Fruit fly (Drosophila melanogaster): ENCODE data around the gene CG7102.
A peak's percentile ranks its signal among the peaks of the same experiment; 100 is the strongest.

Gene CG7102

DNA sequence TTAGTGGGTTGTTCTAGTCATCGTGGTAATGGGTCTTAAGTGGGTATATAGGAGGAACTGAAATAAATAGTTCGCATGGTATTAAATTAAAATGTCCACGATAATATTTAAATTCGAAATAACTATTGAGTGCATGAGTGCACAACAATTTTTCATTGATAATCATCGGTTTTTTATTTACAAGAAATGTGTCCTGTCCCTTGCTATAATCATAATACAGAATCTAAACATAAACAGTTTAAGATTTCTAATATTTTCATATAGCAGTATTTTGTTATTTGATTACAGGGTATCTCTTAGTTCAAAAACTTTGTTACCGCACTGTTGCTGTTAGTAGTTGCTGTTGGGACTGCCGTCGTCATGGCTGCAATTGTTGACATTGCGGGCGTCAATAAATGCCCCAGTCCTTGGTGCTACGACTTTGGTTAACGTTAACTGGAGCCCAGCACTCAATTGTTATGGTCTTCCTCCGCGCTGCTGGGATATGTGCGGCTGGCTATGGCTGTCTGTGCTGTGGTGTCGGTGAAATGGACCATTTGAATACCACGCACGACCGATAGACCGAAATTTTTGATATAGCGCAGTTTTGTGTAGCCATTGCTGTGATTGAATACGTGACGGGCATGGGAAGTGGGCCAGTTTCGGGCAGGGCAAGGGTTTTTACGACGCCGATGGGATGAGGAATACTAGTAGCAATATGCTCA, 15.3 kb downstream of the CG7102 start:
- TF ChIP-seq CG9705 (GFP tag; optimal IDR thresholded peaks at IDR 0.05) (no peak), sv (GFP tag; optimal IDR thresholded peaks at IDR 0.05) (peak; percentile 17)

dm6 chr2L:7871332-7871731, 16.0 kb downstream of the CG7102 start, which contains the start of gene Proc:
Proc (minus strand) TSS chr2L:7871432.
- TF ChIP-seq CrebA (GFP tag; optimal IDR thresholded peaks at IDR 0.05; ENCODE audit: borderline replicate concordance) = no peak
- TF ChIP-seq Vsx2 (GFP tag; optimal IDR thresholded peaks at IDR 0.05; ENCODE audit: partially characterized antibody) = no peak

- TF ChIP-seq Rel (GFP tag; optimal IDR thresholded peaks at IDR 0.05) (no peak), Rel (tag; optimal IDR thresholded peaks at IDR 0.05) (no peak), GATAd (GFP tag; optimal IDR thresholded peaks at IDR 0.05) (no peak), tai (GFP tag; optimal IDR thresholded peaks at IDR 0.05) (no peak), N (GFP tag; optimal IDR thresholded peaks at IDR 0.05) (no peak), Hnf4 (GFP tag; optimal IDR thresholded peaks at IDR 0.05) (no peak), pan (optimal IDR thresholded peaks at IDR 0.05) (no peak), Jra (GFP tag; optimal IDR thresholded peaks at IDR 0.05) (no peak), fru (GFP tag; optimal IDR thresholded peaks at IDR 0.05) (no peak), Sp1 (GFP tag; optimal IDR thresholded peaks at IDR 0.05) (no peak), jim (GFP tag; optimal IDR thresholded peaks at IDR 0.05) (no peak), rgr (GFP tag; optimal IDR thresholded peaks at IDR 0.05) (no peak), dmrt93B (GFP tag; optimal IDR thresholded peaks at IDR 0.05) (no peak), h (GFP tag; optimal IDR thresholded peaks at IDR 0.05) (no peak), Vsx2 (GFP tag; optimal IDR thresholded peaks at IDR 0.05; ENCODE audit: partially characterized antibody) (no peak), brk (GFP tag; optimal IDR thresholded peaks at IDR 0.05) (no peak), CrebA (GFP tag; optimal IDR thresholded peaks at IDR 0.05; ENCODE audit: borderline replicate concordance) (no peak), psq (GFP tag; optimal IDR thresholded peaks at IDR 0.05) (no peak), dsf (GFP tag; optimal IDR thresholded peaks at IDR 0.05; ENCODE audit: borderline replicate concordance) (no peak), Abd-B (GFP tag; optimal IDR thresholded peaks at IDR 0.05) (no peak), sage (GFP tag; optimal IDR thresholded peaks at IDR 0.05) (no peak)
Observed at dm6 chr2L:7870212-7870611, 17.1 kb downstream of the CG7102 start.

dm6 chr2L:7868608-7869007, 18.7 kb downstream of the CG7102 start:
- TF ChIP-seq dl (GFP tag; optimal IDR thresholded peaks at IDR 0.05; ENCODE audit: insufficient read depth in 1 of 2, partially characterized antibody in 2 of 2) = no peak

dm6 chr2L:7861733-7862132, 25.6 kb downstream of the CG7102 start:
- TF ChIP-seq rgr (GFP tag; optimal IDR thresholded peaks at IDR 0.05) = no peak
- no peak for TF ChIP-seq ey (GFP tag; optimal IDR thresholded peaks at IDR 0.05)
- TF ChIP-seq Hr83 (GFP tag; optimal IDR thresholded peaks at IDR 0.05; ENCODE audit: poor library complexity, severe bottlenecking) = no peak
- no peak for TF ChIP-seq Jra (GFP tag; optimal IDR thresholded peaks at IDR 0.05)
- no peak for TF ChIP-seq sv (GFP tag; optimal IDR thresholded peaks at IDR 0.05)
- TF ChIP-seq jim (GFP tag; optimal IDR thresholded peaks at IDR 0.05) = no peak
- no peak for TF ChIP-seq br (GFP tag; optimal IDR thresholded peaks at IDR 0.05)
- TF ChIP-seq Hnf4 (GFP tag; optimal IDR thresholded peaks at IDR 0.05) = no peak
- TF ChIP-seq Vsx2 (GFP tag; optimal IDR thresholded peaks at IDR 0.05; ENCODE audit: partially characterized antibody) = no peak
- TF ChIP-seq Myc (optimal IDR thresholded peaks at IDR 0.05) = no peak
- TF ChIP-seq HLH106 (tag; optimal IDR thresholded peaks at IDR 0.05) = no peak
- no peak for TF ChIP-seq CrebA (GFP tag; optimal IDR thresholded peaks at IDR 0.05; ENCODE audit: borderline replicate concordance)
- no peak for TF ChIP-seq Mio (GFP tag; optimal IDR thresholded peaks at IDR 0.05)
- no peak for TF ChIP-seq lola (GFP tag; optimal IDR thresholded peaks at IDR 0.05)
- TF ChIP-seq Abd-B (GFP tag; optimal IDR thresholded peaks at IDR 0.05) = no peak
- TF ChIP-seq usp (GFP tag; optimal IDR thresholded peaks at IDR 0.05) = no peak

Data from whole organism, wandering third instar larva.